Worm (Caenorhabditis elegans) whole organism, mixed stage, embryonic: ENCODE data around the gene knl-1.

ENCODE experiments used
- elt-3 ChIP-seq: fragments of 150-350 bp; optimal IDR thresholded peaks from 2 replicates; lab custom pipeline; 2014; ENCODE audit warnings: missing biosample characterization, missing genetic modification characterization
- lsy-2 ChIP-seq: fragments of 150-350 bp; optimal IDR thresholded peaks from 2 replicates; lab custom pipeline; 2014; ENCODE audit warnings: missing biosample characterization, missing genetic modification characterization
- nhr-12 ChIP-seq: fragments of 150-350 bp; optimal IDR thresholded peaks from 2 replicates; lab custom pipeline; 2014; ENCODE audit warnings: missing biosample characterization, missing genetic modification characterization
- pha-4 ChIP-seq: fragments of 150-350 bp; optimal IDR thresholded peaks from 2 replicates; lab custom pipeline; 2018; ENCODE audit warnings: missing biosample characterization, missing genetic modification reagents, missing genetic modification characterization
- sptf-1 ChIP-seq: sonication (generic microtip); optimal IDR thresholded peaks from 2 replicates; lab custom pipeline; 2017; ENCODE audit warnings: mild to moderate bottlenecking, missing genetic modification characterization, moderate library complexity, missing compliant biosample characterization
- unc-62 ChIP-seq: fragments of 150-350 bp; optimal IDR thresholded peaks from 2 replicates; lab custom pipeline; 2014; ENCODE audit warnings: missing biosample characterization, missing genetic modification reagents, missing genetic modification characterization

ce11 chrIII:8244052-8244451 is 6.4 kb upstream of the knl-1 start, which contains the start of the genes pbs-6 and cids-1:
- no peak for TF ChIP-seq unc-62 (GFP tag; lab: Kevin White, UChicago)
- no peak for TF ChIP-seq elt-3 (tag; lab: Kevin White, UChicago)
- no peak for TF ChIP-seq pha-4
- TF ChIP-seq lsy-2 (tag; lab: Kevin White, UChicago), result peak; percentile 6
- no peak for TF ChIP-seq nhr-12 (tag; lab: Kevin White, UChicago)
- TF ChIP-seq sptf-1 (tag; lab: Kevin White, UChicago), result no peak
